Worm (Caenorhabditis elegans): ENCODE results near the gene cyn-9.

ce11 chrIII:3726443-3726842 is 27.0 kb upstream of the cyn-9 start, which contains the start of gene gldi-5:
- TF ChIP-seq flt-1 (GFP tag; IDR thresholded peaks at IDR 0.05) = no peak
- TF ChIP-seq med-1 (GFP tag; optimal IDR thresholded peaks at IDR 0.05; ENCODE audit: insufficient read depth) = no peak
- no peak for TF ChIP-seq ref-1 (GFP tag; conservative IDR thresholded peaks at IDR 0.05)
- TF ChIP-seq ztf-29 (GFP tag; IDR thresholded peaks at IDR 0.05) = no peak
- TF ChIP-seq T22C8.4 (GFP tag; IDR thresholded peaks at IDR 0.05) = no peak
- TF ChIP-seq klf-2 (GFP tag; conservative IDR thresholded peaks at IDR 0.05) = no peak
- TF ChIP-seq ztf-23 (GFP tag; IDR thresholded peaks at IDR 0.05) = no peak
- no peak for TF ChIP-seq tab-1 (GFP tag; IDR thresholded peaks at IDR 0.05)
